Worm (Caenorhabditis elegans) whole organism, L4/young adult: Measurements from ENCODE around the gene C37C3.11.

ENCODE experiments used
- dao-5 ChIP-seq: sonication (generic microtip); optimal IDR thresholded peaks from 2 replicates; lab custom pipeline; 2016; ENCODE audit warnings: missing genotype, missing genetic modification characterization, moderate library complexity, missing compliant biosample characterization
- him-1 ChIP-seq: sonication (generic microtip); optimal IDR thresholded peaks from 2 replicates; lab custom pipeline; 2016; ENCODE audit warnings: missing genotype, missing genetic modification reagents, missing genetic modification characterization, missing compliant biosample characterization

- TF ChIP-seq dao-5 (tag; lab: Kevin White, UChicago) = no peak
- no peak for TF ChIP-seq him-1 (tag; lab: Kevin White, UChicago)
Measured at ce11 chrV:7824138-7824537, 40.4 kb downstream of the C37C3.11 start.
